Worm (Caenorhabditis elegans) whole organism, late embryonic: Measurements from ENCODE around the gene unc-2.

Source experiments
- F13H6.1 ChIP-seq: sonication (generic microtip); optimal IDR thresholded peaks from 2 replicates; lab custom pipeline; 2016; ENCODE audit warnings: missing genetic modification characterization, missing compliant biosample characterization
- K02D7.2 ChIP-seq: sonication (generic microtip); optimal IDR thresholded peaks from 2 replicates; lab custom pipeline; 2017; ENCODE audit warnings: mild to moderate bottlenecking, missing genetic modification characterization, missing compliant biosample characterization
- ceh-2 ChIP-seq: sonication (generic microtip); optimal IDR thresholded peaks from 2 replicates; lab custom pipeline; 2016; ENCODE audit warnings: missing genotype, missing genetic modification characterization, missing compliant biosample characterization
- che-1 ChIP-seq: sonication (generic microtip); optimal IDR thresholded peaks from 2 replicates; lab custom pipeline; 2016; ENCODE audit warnings: mild to moderate bottlenecking, missing genetic modification characterization, missing compliant biosample characterization
- fax-1 ChIP-seq: sonication (generic microtip); optimal IDR thresholded peaks from 2 replicates; lab custom pipeline; 2016; ENCODE audit warnings: missing genotype, missing genetic modification characterization, missing compliant biosample characterization
- hlh-15 ChIP-seq: sonication (generic microtip); optimal IDR thresholded peaks from 2 replicates; lab custom pipeline; 2016; ENCODE audit warnings: missing genetic modification characterization, missing compliant biosample characterization
- lim-6 ChIP-seq: sonication (generic microtip); optimal IDR thresholded peaks from 2 replicates; lab custom pipeline; 2016; ENCODE audit warnings: missing genetic modification characterization, missing compliant biosample characterization
- nhr-11 ChIP-seq: fragments of 150-350 bp; optimal IDR thresholded peaks from 2 replicates; lab custom pipeline; 2014; ENCODE audit warnings: missing biosample characterization, missing genetic modification characterization
- npax-4 ChIP-seq: sonication (generic microtip); optimal IDR thresholded peaks from 2 replicates; lab custom pipeline; 2016; ENCODE audit warnings: missing genetic modification characterization, missing compliant biosample characterization
- odd-2 ChIP-seq: sonication (generic microtip); optimal IDR thresholded peaks from 2 replicates; lab custom pipeline; 2017; ENCODE audit warnings: antibody characterized with exemption, mild to moderate bottlenecking, missing genetic modification characterization, missing compliant biosample characterization
- pha-4 ChIP-seq: fragments of 150-350 bp; optimal IDR thresholded peaks from 2 replicates; lab custom pipeline; 2018; ENCODE audit warnings: missing biosample characterization, missing genetic modification reagents, missing genetic modification characterization
- pros-1 ChIP-seq: fragments of 150-350 bp; optimal IDR thresholded peaks from 2 replicates; lab custom pipeline; 2014; ENCODE audit warnings: missing biosample characterization, missing genetic modification reagents, missing genetic modification characterization
- unc-86 ChIP-seq: sonication (generic microtip); optimal IDR thresholded peaks from 2 replicates; lab custom pipeline; 2016; ENCODE audit warnings: missing genetic modification characterization, missing compliant biosample characterization

DNA sequence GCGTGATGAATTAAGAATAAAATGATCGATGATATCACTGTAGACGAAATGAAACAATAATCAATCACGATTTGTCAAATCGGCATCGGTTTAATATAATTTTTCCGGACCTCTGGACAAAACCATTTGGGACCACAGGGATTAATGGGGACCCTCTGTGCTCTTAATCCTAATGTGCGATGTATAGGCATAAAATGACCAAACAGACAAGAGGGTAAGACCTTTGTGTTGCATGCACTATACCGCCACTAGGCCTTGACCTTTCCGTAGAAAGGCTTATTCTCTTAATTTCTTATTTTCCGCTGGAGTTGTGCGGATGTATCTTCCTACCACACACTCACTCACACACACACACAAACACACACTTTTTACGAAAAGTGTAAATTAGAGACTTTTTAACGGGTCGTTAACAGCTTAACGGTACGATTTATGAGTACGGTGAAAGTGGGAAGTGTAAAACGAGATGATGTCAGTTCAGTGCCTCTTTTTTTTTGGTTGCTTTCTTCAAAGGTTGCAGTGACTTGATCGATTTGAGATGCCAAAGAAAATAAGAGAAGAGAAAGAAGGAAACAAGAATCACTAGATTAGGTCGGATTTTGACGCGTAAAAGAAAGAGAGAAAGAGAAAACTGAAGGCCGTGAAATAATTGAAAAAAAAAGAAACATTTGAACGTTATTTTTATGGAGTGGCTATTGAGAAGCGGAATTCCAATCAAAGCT is 58.4 kb downstream of the unc-2 start:
- TF ChIP-seq K02D7.2 (no peak), lim-6 (tag; lab: Kevin White, UChicago) (no peak), odd-2 (tag; lab: Kevin White, UChicago) (no peak), pros-1 (no peak), fax-1 (tag; lab: Kevin White, UChicago) (no peak), hlh-15 (tag; lab: Kevin White, UChicago) (no peak), F13H6.1 (no peak), nhr-11 (no peak), pha-4 (tag; lab: Kevin White, UChicago) (no peak), npax-4 (tag; lab: Kevin White, UChicago) (no peak), unc-86 (no peak), che-1 (tag; lab: Kevin White, UChicago) (no peak), ceh-2 (tag; lab: Kevin White, UChicago) (no peak)
